Fruit fly (Drosophila melanogaster) whole organism, embryonic: ENCODE data around the gene CG42554.

Experiments used
- Ada2b ChIP-seq: fragments of 200-800 bp; sonication (Bioruptor generic); IDR thresholded peaks from 2 replicates; pipeline ENCODE4 v1.3.6; 2022; ENCODE audit warnings: missing biosample characterization, missing genetic modification characterization
- Antp ChIP-seq: fragments of 200-800 bp; sonication (Bioruptor generic); optimal IDR thresholded peaks from 3 replicates; lab custom pipeline; 2016; ENCODE audit warnings: missing biosample characterization, missing genetic modification characterization
- CG10209 ChIP-seq: fragments of 200-800 bp; sonication (Bioruptor generic); optimal IDR thresholded peaks from 3 replicates; lab custom pipeline; 2017; ENCODE audit warnings: missing biosample characterization, mild to moderate bottlenecking, missing genetic modification characterization, missing genetic modification reagents
- CG10654 ChIP-seq: fragments of 200-800 bp; sonication (Bioruptor generic); optimal IDR thresholded peaks from 2 replicates; lab custom pipeline; 2016; ENCODE audit warnings: missing biosample characterization, missing genetic modification characterization
- CG10959 ChIP-seq: fragments of 200-800 bp; sonication (Bioruptor generic); IDR thresholded peaks from 2 replicates; pipeline ENCODE4 v1.3.6; 2022; ENCODE audit warnings: missing biosample characterization, missing genetic modification characterization
- CG10979 ChIP-seq: fragments of 200-800 bp; sonication (Bioruptor generic); optimal IDR thresholded peaks from 2 replicates; lab custom pipeline; 2018; ENCODE audit warnings: missing biosample characterization, mild to moderate bottlenecking, missing genetic modification characterization, moderate library complexity
- CG11085 ChIP-seq: fragments of 200-800 bp; sonication (Bioruptor generic); IDR thresholded peaks from 2 replicates; pipeline ENCODE4 v1.3.6; 2022; ENCODE audit warnings: missing biosample characterization, missing genetic modification characterization
- CG11247 ChIP-seq: fragments of 200-800 bp; sonication (Bioruptor generic); IDR thresholded peaks from 2 replicates; pipeline ENCODE4 v1.3.6; 2022; ENCODE audit warnings: missing biosample characterization, missing genetic modification characterization
- CG1233 ChIP-seq: fragments of 200-800 bp; sonication (Bioruptor generic); optimal IDR thresholded peaks from 4 replicates; lab custom pipeline; 2018; ENCODE audit warnings: missing biosample characterization, mild to moderate bottlenecking, missing genetic modification characterization
- CG14965 ChIP-seq: fragments of 200-800 bp; sonication (Bioruptor generic); optimal IDR thresholded peaks from 2 replicates; lab custom pipeline; 2016; ENCODE audit warnings: missing biosample characterization, missing genetic modification characterization, borderline replicate concordance
- CG17361 ChIP-seq: fragments of 200-800 bp; sonication (Bioruptor generic); IDR thresholded peaks from 3 replicates; pipeline ENCODE4 v1.3.6; 2022; ENCODE audit warnings: missing biosample characterization, missing genetic modification characterization
- CG17802 ChIP-seq: fragments of 200-800 bp; sonication (Bioruptor generic); optimal IDR thresholded peaks from 2 replicates; lab custom pipeline; 2018; ENCODE audit warnings: missing biosample characterization, mild to moderate bottlenecking, missing genetic modification characterization, moderate library complexity
- CG17829 ChIP-seq: fragments of 200-800 bp; optimal IDR thresholded peaks from 2 replicates; lab custom pipeline; 2019; ENCODE audit warnings: missing biosample characterization, mild to moderate bottlenecking, missing genetic modification characterization, moderate library complexity
- CG31388 ChIP-seq: fragments of 200-800 bp; sonication (Bioruptor generic); optimal IDR thresholded peaks from 2 replicates; lab custom pipeline; 2016; ENCODE audit warnings: missing biosample characterization, missing genetic modification characterization
- CG3847 ChIP-seq: fragments of 200-800 bp; sonication (Bioruptor generic); IDR thresholded peaks from 2 replicates; pipeline ENCODE4 v1.3.6; 2022; ENCODE audit warnings: missing biosample characterization, missing genetic modification characterization
- CG4854 ChIP-seq: fragments of 200-800 bp; sonication (Bioruptor generic); optimal IDR thresholded peaks from 2 replicates; lab custom pipeline; 2016; ENCODE audit warnings: missing biosample characterization, missing genetic modification characterization, inconsistent platforms
- CG5245 ChIP-seq: fragments of 200-800 bp; sonication (Bioruptor generic); optimal IDR thresholded peaks from 3 replicates; lab custom pipeline; 2016; ENCODE audit warnings: missing biosample characterization, missing genetic modification characterization
- CG6683 ChIP-seq: fragments of 200-800 bp; sonication (Bioruptor generic); optimal IDR thresholded peaks from 2 replicates; lab custom pipeline; 2017; ENCODE audit warnings: missing biosample characterization, mild to moderate bottlenecking, missing genetic modification characterization, missing genetic modification reagents
- CG6791 ChIP-seq: fragments of 200-800 bp; sonication (Bioruptor generic); IDR thresholded peaks from 3 replicates; pipeline ENCODE4 v1.3.6; 2022; ENCODE audit warnings: missing biosample characterization, missing genetic modification characterization; ENCODE audit not compliant: partially characterized antibody
- CG7839 ChIP-seq: fragments of 200-800 bp; sonication (Bioruptor generic); optimal IDR thresholded peaks from 3 replicates; lab custom pipeline; 2018; ENCODE audit warnings: missing biosample characterization, mild to moderate bottlenecking, missing genetic modification characterization, moderate library complexity
- CG9215 ChIP-seq: fragments of 200-800 bp; sonication (Bioruptor generic); IDR thresholded peaks from 2 replicates; pipeline ENCODE4 v1.3.6; 2022; ENCODE audit warnings: missing biosample characterization, missing genetic modification characterization
- CG9797 ChIP-seq: fragments of 200-800 bp; sonication (Bioruptor generic); optimal IDR thresholded peaks from 3 replicates; lab custom pipeline; 2018; ENCODE audit warnings: missing biosample characterization, mild to moderate bottlenecking, missing genetic modification characterization
- CTCF ChIP-seq: fragments of 200-800 bp; sonication (Bioruptor generic); optimal IDR thresholded peaks from 2 replicates; lab custom pipeline; 2017; ENCODE audit warnings: missing biosample characterization, mild to moderate bottlenecking, missing genetic modification characterization, moderate library complexity
- Fer2 ChIP-seq: fragments of 200-800 bp; sonication (Bioruptor generic); optimal IDR thresholded peaks from 2 replicates; lab custom pipeline; 2018; ENCODE audit warnings: missing biosample characterization, mild to moderate bottlenecking, missing genetic modification characterization, moderate library complexity
- Jarid2 ChIP-seq: fragments of 200-800 bp; sonication (Bioruptor generic); optimal IDR thresholded peaks from 3 replicates; lab custom pipeline; 2017; ENCODE audit warnings: mild to moderate bottlenecking, missing biosample characterization, missing genetic modification reagents, missing genetic modification characterization
- Med ChIP-seq: fragments of 200-800 bp; sonication (Bioruptor generic); peaks from one replicate; lab custom pipeline; 2016; ENCODE audit warnings: missing biosample characterization, missing genetic modification characterization, mild to moderate bottlenecking, inconsistent platforms, moderate library complexity
- Rx ChIP-seq: fragments of 200-800 bp; sonication (Bioruptor generic); IDR thresholded peaks from 2 replicates; pipeline ENCODE4 v1.3.6; 2022; ENCODE audit warnings: missing biosample characterization, missing genetic modification characterization
- Stat92E ChIP-seq, 3 experiments: fragments of >200 bp in 2 of 3; fragments of 200-800 bp in 1 of 3; sonication (Bioruptor generic) in 1 of 3; optimal IDR thresholded peaks; 2 replicates each; lab custom pipeline; 2017 to 2019; ENCODE audit warnings: missing biosample characterization in 3 of 3, missing genetic modification characterization in 3 of 3, mild to moderate bottlenecking in 1 of 3, moderate library complexity in 1 of 3
- Trl ChIP-seq, 3 experiments: fragments of >200 bp in 2 of 3; fragments of 200-800 bp in 1 of 3; sonication (Bioruptor generic) in 1 of 3; optimal IDR thresholded peaks; 2 replicates in 1 of 3; 3 replicates in 2 of 3; lab custom pipeline; 2016 to 2017; ENCODE audit warnings: missing biosample characterization in 1 of 3, missing genetic modification characterization in 1 of 3
- Xbp1 ChIP-seq: fragments of 200-800 bp; sonication (Bioruptor generic); optimal IDR thresholded peaks from 3 replicates; lab custom pipeline; 2016; ENCODE audit warnings: missing biosample characterization, mild to moderate bottlenecking, missing genetic modification characterization
- abd-A ChIP-seq: fragments of 200-800 bp; sonication (Bioruptor generic); optimal IDR thresholded peaks from 3 replicates; lab custom pipeline; 2019; ENCODE audit warnings: missing biosample characterization, mild to moderate bottlenecking, missing genetic modification characterization, moderate library complexity
- ara ChIP-seq: fragments of 200-800 bp; sonication (Bioruptor generic); IDR thresholded peaks from 2 replicates; pipeline ENCODE4 v1.3.6; 2022; ENCODE audit warnings: missing biosample characterization, missing genetic modification characterization
- az2 ChIP-seq: fragments of 200-800 bp; sonication (Bioruptor generic); optimal IDR thresholded peaks from 3 replicates; lab custom pipeline; 2016; ENCODE audit warnings: missing biosample characterization, missing genetic modification characterization
- chm ChIP-seq: fragments of 200-800 bp; sonication (Bioruptor generic); IDR thresholded peaks from 2 replicates; pipeline ENCODE4 v1.3.6; 2022; ENCODE audit warnings: missing biosample characterization, missing genetic modification characterization
- ci ChIP-seq: fragments of 200-800 bp; sonication (Bioruptor generic); IDR thresholded peaks from 3 replicates; pipeline ENCODE4 v1.3.6; 2022; ENCODE audit warnings: missing biosample characterization, missing genetic modification characterization
- crc ChIP-seq: fragments of 200-800 bp; sonication (Bioruptor generic); optimal IDR thresholded peaks from 2 replicates; lab custom pipeline; 2016; ENCODE audit warnings: missing biosample characterization, missing genetic modification characterization
- eve ChIP-seq, 2 experiments: fragments of >200 bp; optimal IDR thresholded peaks; 2 replicates each; lab custom pipeline; 2017; ENCODE audit warnings: missing biosample characterization in 2 of 2, missing genetic modification characterization in 2 of 2
- fd64A ChIP-seq: fragments of 200-800 bp; sonication (Bioruptor generic); optimal IDR thresholded peaks from 3 replicates; lab custom pipeline; 2018; ENCODE audit warnings: missing biosample characterization, mild to moderate bottlenecking, missing genetic modification characterization
- fd96Cb ChIP-seq: fragments of 200-800 bp; sonication (Bioruptor generic); optimal IDR thresholded peaks from 2 replicates; lab custom pipeline; 2018; ENCODE audit warnings: missing biosample characterization, mild to moderate bottlenecking, missing genetic modification characterization, moderate library complexity
- gce ChIP-seq: fragments of 200-800 bp; sonication (Bioruptor generic); IDR thresholded peaks from 3 replicates; pipeline ENCODE4 v1.3.6; 2022; ENCODE audit warnings: missing biosample characterization, missing genetic modification characterization
- gsb ChIP-seq: fragments of 200-800 bp; sonication (Bioruptor generic); IDR thresholded peaks from 2 replicates; pipeline ENCODE4 v1.3.6; 2022; ENCODE audit warnings: missing biosample characterization, missing genetic modification characterization
- hbn ChIP-seq: fragments of 200-800 bp; sonication (Bioruptor generic); IDR thresholded peaks from 2 replicates; pipeline ENCODE4 v1.3.6; 2022; ENCODE audit warnings: missing biosample characterization, missing genetic modification characterization; ENCODE audit not compliant: partially characterized antibody
- jumu ChIP-seq: fragments of 200-800 bp; sonication (Bioruptor generic); optimal IDR thresholded peaks from 3 replicates; lab custom pipeline; 2016; ENCODE audit warnings: missing biosample characterization, missing genetic modification characterization
- ken ChIP-seq: fragments of 200-800 bp; sonication (Bioruptor generic); IDR thresholded peaks from 3 replicates; pipeline ENCODE4 v1.3.6; 2022; ENCODE audit warnings: missing biosample characterization, missing genetic modification characterization
- lilli ChIP-seq: fragments of 200-800 bp; sonication (Bioruptor generic); optimal IDR thresholded peaks from 3 replicates; lab custom pipeline; 2016; ENCODE audit warnings: missing biosample characterization, missing genetic modification characterization
- luna ChIP-seq: fragments of 200-800 bp; sonication (Bioruptor generic); optimal IDR thresholded peaks from 2 replicates; lab custom pipeline; 2016; ENCODE audit warnings: missing biosample characterization, missing genetic modification characterization
- pb ChIP-seq: fragments of 200-800 bp; sonication (Bioruptor generic); optimal IDR thresholded peaks from 3 replicates; lab custom pipeline; 2016; ENCODE audit warnings: missing biosample characterization, missing genetic modification characterization
- rib ChIP-seq: fragments of 200-800 bp; sonication (Bioruptor generic); IDR thresholded peaks from 2 replicates; pipeline ENCODE4 v1.3.6; 2022; ENCODE audit warnings: missing biosample characterization, missing genetic modification characterization
- usp ChIP-seq: fragments of >200 bp; optimal IDR thresholded peaks from 2 replicates; lab custom pipeline; 2017; ENCODE audit warnings: missing biosample characterization, missing genetic modification characterization
- vfl ChIP-seq: fragments of 200-800 bp; sonication (Bioruptor generic); optimal IDR thresholded peaks from 2 replicates; lab custom pipeline; 2016; ENCODE audit warnings: missing biosample characterization, missing genetic modification characterization
- vvl ChIP-seq: fragments of 200-800 bp; sonication (Bioruptor generic); IDR thresholded peaks from 2 replicates; pipeline ENCODE4 v1.3.6; 2022; ENCODE audit warnings: missing biosample characterization, missing genetic modification characterization

Gene CG42554

dm6 chr3L:810038-810644, 25.3 kb upstream of the CG42554 start (continued):
- no peak for TF ChIP-seq gce
- peak; percentile 34 for TF ChIP-seq CG10979 (tag; lab: Kevin White, UChicago)
- TF ChIP-seq Ada2b (GFP tag; lab: Robert Waterston, UW), result no peak
- no peak for TF ChIP-seq CG17802
- peak; percentile 12 for TF ChIP-seq Xbp1
- no peak for TF ChIP-seq Fer2 (tag; lab: Kevin White, UChicago)
- no peak for TF ChIP-seq jumu (GFP tag; lab: Kevin White, UChicago)
- TF ChIP-seq CG17361 (GFP tag; lab: Robert Waterston, UW), result peak; percentile 53; the same call in 1 of the 3 replicates
- peak; percentile 32 for TF ChIP-seq CG7839
- TF ChIP-seq CG17829 (tag; lab: Kevin White, UChicago), result peak; percentile 44
- no peak for TF ChIP-seq pb (GFP tag; lab: Kevin White, UChicago)
- TF ChIP-seq az2, result peak; percentile 12
- TF ChIP-seq CG9215 (GFP tag; lab: Robert Waterston, UW), result no peak
- no peak for TF ChIP-seq CG10209 (GFP tag; lab: Kevin White, UChicago)
- TF ChIP-seq Antp (GFP tag; lab: Kevin White, UChicago), result no peak
- no peak for TF ChIP-seq eve (GFP tag; optimal IDR thresholded peaks at IDR 0.05; lab: Kevin White, UChicago)
- TF ChIP-seq CG10959 (GFP tag; lab: Robert Waterston, UW), result no peak
- no peak for TF ChIP-seq CG1233
- no peak for TF ChIP-seq CTCF (GFP tag; lab: Kevin White, UChicago)
- TF ChIP-seq vvl, result no peak

DNA sequence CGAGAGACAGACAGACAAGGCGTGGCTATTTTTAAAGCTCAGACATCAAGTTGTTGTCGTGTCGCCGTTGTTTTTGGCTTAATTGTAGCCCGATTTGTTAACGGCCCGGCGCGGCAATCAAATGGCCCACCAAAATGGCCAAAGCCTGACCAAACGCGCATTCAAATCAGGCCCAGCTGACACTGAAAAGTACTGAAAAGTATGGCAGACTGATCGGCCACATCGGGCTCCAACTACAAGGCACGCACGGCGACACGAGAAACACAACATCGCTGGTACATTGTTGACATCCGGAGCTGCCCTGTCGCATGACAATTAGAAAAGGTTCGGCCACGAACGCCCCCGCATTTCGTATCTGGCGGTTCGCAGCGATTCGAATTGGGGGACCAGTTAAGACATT, 23.7 kb upstream of the CG42554 start:
- TF ChIP-seq CG9797 (GFP tag; lab: Kevin White, UChicago) (no peak), vfl (GFP tag; lab: Kevin White, UChicago) (no peak), CG11247 (GFP tag; lab: Robert Waterston, UW) (no peak), Trl (optimal IDR thresholded peaks at IDR 0.05; lab: Kevin White, UChicago) (no peak), Trl (GFP tag; optimal IDR thresholded peaks at IDR 0.05; lab: Kevin White, UChicago) (no peak), Stat92E (GFP tag; optimal IDR thresholded peaks at IDR 0.05; lab: Kevin White, UChicago) (no peak), hbn (no peak), fd96Cb (tag; lab: Kevin White, UChicago) (no peak), CG4854 (no peak), ken (GFP tag; lab: Robert Waterston, UW) (no peak), Med (GFP tag; lab: Kevin White, UChicago) (peak; percentile 67), usp (GFP tag; lab: Kevin White, UChicago) (no peak), lilli (GFP tag; lab: Kevin White, UChicago) (no peak), CG10654 (GFP tag; lab: Kevin White, UChicago) (no peak), Jarid2 (no peak), ara (no peak), gsb (GFP tag; lab: Robert Waterston, UW) (no peak), luna (GFP tag; lab: Kevin White, UChicago) (no peak), chm (0 out of 2 replicates have a peak, but pooled peaks have one; percentile 19), CG11085 (GFP tag; lab: Robert Waterston, UW) (no peak), CG9215 (GFP tag; lab: Robert Waterston, UW) (no peak), rib (GFP tag; lab: Robert Waterston, UW) (0 out of 2 replicates have a peak, but pooled peaks have one; percentile 23), abd-A (tag; lab: Kevin White, UChicago) (peak; percentile 64), CG14965 (GFP tag; lab: Kevin White, UChicago) (no peak), CG31388 (GFP tag; lab: Kevin White, UChicago) (no peak), CG17802 (no peak), CG6683 (GFP tag; lab: Kevin White, UChicago) (no peak), CG3847 (GFP tag; lab: Robert Waterston, UW) (no peak), CG5245 (GFP tag; lab: Kevin White, UChicago) (no peak), crc (no peak), Rx (GFP tag; lab: Robert Waterston, UW) (no peak), CG6791 (GFP tag; lab: Robert Waterston, UW) (no peak), ci (GFP tag; lab: Robert Waterston, UW) (peak; percentile 19; the same call in 1 of the 3 replicates), fd64A (GFP tag; lab: Kevin White, UChicago) (no peak)
